Fruit fly (Drosophila melanogaster) S2 (cell line): ENCODE measurements around the gene slgA.

ENCODE experiments used
- CG8478 ChIP-seq: fragments of >200 bp; optimal IDR thresholded peaks from 2 replicates; lab custom pipeline; 2018
- CTCF ChIP-seq, 2 experiments: fragments of >200 bp; optimal IDR thresholded peaks; 2 replicates each; lab custom pipeline; 2018

DNA sequence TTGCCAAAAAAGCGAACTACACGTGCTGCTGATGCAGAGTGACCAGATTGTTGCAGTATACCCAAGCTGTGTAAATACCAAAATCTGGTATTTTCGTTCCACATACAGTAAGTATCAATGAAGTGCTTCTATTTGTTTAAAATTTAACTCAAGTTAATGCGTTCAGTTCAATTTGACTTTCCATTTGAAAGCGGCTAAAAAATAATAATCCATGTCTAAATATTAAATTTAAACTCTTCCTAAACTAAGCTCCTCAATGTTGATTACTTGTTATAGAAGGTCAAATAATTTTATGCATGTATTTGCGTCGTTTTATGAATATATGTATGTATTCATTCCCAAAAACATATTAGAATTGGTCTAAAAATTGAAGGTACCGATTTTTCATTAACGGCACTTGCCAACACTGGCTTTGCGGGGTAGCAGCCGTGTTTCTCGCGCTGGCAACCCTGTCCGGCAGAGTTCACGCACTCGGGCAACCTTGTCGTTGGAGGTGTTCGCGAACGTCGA, 23.9 kb upstream of the slgA start, which contains the start of the genes peng and sol:
- TF ChIP-seq CTCF (optimal IDR thresholded peaks at IDR 0.05; lab: Kevin White, UChicago) (no peak), CG8478 (lab: Kevin White, UChicago) (no peak)
